Fruit fly (Drosophila melanogaster) whole organism, embryonic: ENCODE results near the gene CG15414.

Experiments used
- Blimp-1 ChIP-seq: fragments of 200-800 bp; sonication (Bioruptor generic); optimal IDR thresholded peaks from 3 replicates; lab custom pipeline; 2018; ENCODE audit warnings: missing biosample characterization, missing genetic modification characterization, mild to moderate bottlenecking, moderate library complexity, missing genetic modification reagents
- CG11085 ChIP-seq: fragments of 200-800 bp; sonication (Bioruptor generic); IDR thresholded peaks from 2 replicates; pipeline ENCODE4 v1.3.6; 2022; ENCODE audit warnings: missing biosample characterization, missing genetic modification characterization
- CG12071 ChIP-seq: fragments of 200-800 bp; sonication (Bioruptor generic); optimal IDR thresholded peaks from 3 replicates; lab custom pipeline; 2018; ENCODE audit warnings: missing biosample characterization, mild to moderate bottlenecking, missing genetic modification characterization
- CG12104 ChIP-seq: fragments of 200-800 bp; sonication (Bioruptor generic); optimal IDR thresholded peaks from 3 replicates; lab custom pipeline; 2016; ENCODE audit warnings: missing biosample characterization, missing genetic modification characterization
- CG12299 ChIP-seq: fragments of 200-800 bp; sonication (Bioruptor generic); optimal IDR thresholded peaks from 2 replicates; lab custom pipeline; 2018; ENCODE audit warnings: missing biosample characterization, mild to moderate bottlenecking, missing genetic modification characterization
- CG12769 ChIP-seq: fragments of 200-800 bp; sonication (Bioruptor generic); optimal IDR thresholded peaks from 2 replicates; lab custom pipeline; 2019; ENCODE audit warnings: missing biosample characterization, mild to moderate bottlenecking, missing genetic modification characterization, moderate library complexity
- CG14014 ChIP-seq: fragments of 200-800 bp; sonication (Bioruptor generic); IDR thresholded peaks from 2 replicates; pipeline ENCODE4 v1.3.6; 2022; ENCODE audit warnings: missing biosample characterization, missing genetic modification characterization
- CG17361 ChIP-seq: fragments of 200-800 bp; sonication (Bioruptor generic); IDR thresholded peaks from 3 replicates; pipeline ENCODE4 v1.3.6; 2022; ENCODE audit warnings: missing biosample characterization, missing genetic modification characterization
- CG18262 ChIP-seq: fragments of 200-800 bp; optimal IDR thresholded peaks from 3 replicates; lab custom pipeline; 2019; ENCODE audit warnings: missing biosample characterization, mild to moderate bottlenecking, missing genetic modification characterization, moderate library complexity
- CG1832 ChIP-seq: fragments of 200-800 bp; sonication (Bioruptor generic); optimal IDR thresholded peaks from 2 replicates; lab custom pipeline; 2017; ENCODE audit warnings: missing biosample characterization, mild to moderate bottlenecking, missing genetic modification characterization, inconsistent platforms
- CG2678 ChIP-seq: fragments of 200-800 bp; sonication (Bioruptor generic); optimal IDR thresholded peaks from 3 replicates; lab custom pipeline; 2019; ENCODE audit warnings: missing biosample characterization, mild to moderate bottlenecking, missing genetic modification characterization, moderate library complexity
- CG30431 ChIP-seq: fragments of 200-800 bp; sonication (Bioruptor generic); optimal IDR thresholded peaks from 2 replicates; lab custom pipeline; 2017; ENCODE audit warnings: missing biosample characterization, missing genetic modification characterization
- CG32772 ChIP-seq: fragments of 200-800 bp; sonication (Bioruptor generic); IDR thresholded peaks from 2 replicates; pipeline ENCODE4 v1.3.6; 2022; ENCODE audit warnings: missing biosample characterization, missing genetic modification characterization
- CG5953 ChIP-seq: fragments of 200-800 bp; sonication (Bioruptor generic); IDR thresholded peaks from 2 replicates; pipeline ENCODE4 v1.3.6; 2022; ENCODE audit warnings: missing biosample characterization, missing genetic modification characterization
- CG6791 ChIP-seq: fragments of 200-800 bp; sonication (Bioruptor generic); IDR thresholded peaks from 3 replicates; pipeline ENCODE4 v1.3.6; 2022; ENCODE audit warnings: missing biosample characterization, missing genetic modification characterization; ENCODE audit not compliant: partially characterized antibody
- CG7987 ChIP-seq: fragments of 200-800 bp; sonication (Bioruptor generic); optimal IDR thresholded peaks from 2 replicates; lab custom pipeline; 2018; ENCODE audit warnings: missing biosample characterization, mild to moderate bottlenecking, missing genetic modification characterization, moderate library complexity
- Dfd ChIP-seq, 2 experiments: fragments of >200 bp; optimal IDR thresholded peaks; 2 replicates each; lab custom pipeline; 2017; ENCODE audit warnings: missing biosample characterization in 2 of 2, missing genetic modification characterization in 2 of 2
- E2f2 ChIP-seq: fragments of 200-800 bp; sonication (Bioruptor generic); IDR thresholded peaks from 2 replicates; pipeline ENCODE4 v1.3.6; 2022; ENCODE audit warnings: missing biosample characterization, missing genetic modification characterization
- Fer2 ChIP-seq: fragments of 200-800 bp; sonication (Bioruptor generic); optimal IDR thresholded peaks from 2 replicates; lab custom pipeline; 2018; ENCODE audit warnings: missing biosample characterization, mild to moderate bottlenecking, missing genetic modification characterization, moderate library complexity
- H2.0 ChIP-seq: fragments of 200-800 bp; sonication (Bioruptor generic); IDR thresholded peaks from 2 replicates; pipeline ENCODE4 v1.3.6; 2022; ENCODE audit warnings: missing biosample characterization, missing genetic modification characterization
- HHEX ChIP-seq: fragments of 200-800 bp; sonication (Bioruptor generic); optimal IDR thresholded peaks from 3 replicates; lab custom pipeline; 2017; ENCODE audit warnings: missing biosample characterization, mild to moderate bottlenecking, missing genetic modification characterization, missing genetic modification reagents
- Hey ChIP-seq: fragments of 200-800 bp; sonication (Bioruptor generic); optimal IDR thresholded peaks from 3 replicates; lab custom pipeline; 2018; ENCODE audit warnings: missing biosample characterization, mild to moderate bottlenecking, missing genetic modification characterization
- HmgD ChIP-seq: fragments of 200-800 bp; sonication (Bioruptor generic); optimal IDR thresholded peaks from 3 replicates; lab custom pipeline; 2016; ENCODE audit warnings: missing biosample characterization, missing genetic modification characterization
- Lpt ChIP-seq: fragments of >200 bp; optimal IDR thresholded peaks from 2 replicates; lab custom pipeline; 2018; ENCODE audit warnings: missing biosample characterization, missing genetic modification characterization
- Nf-YC ChIP-seq: fragments of 200-800 bp; optimal IDR thresholded peaks from 3 replicates; lab custom pipeline; 2019; ENCODE audit warnings: missing biosample characterization, mild to moderate bottlenecking, missing genetic modification characterization, moderate library complexity
- Oaz ChIP-seq: fragments of 200-800 bp; sonication (Bioruptor generic); IDR thresholded peaks from 2 replicates; pipeline ENCODE4 v1.3.6; 2022; ENCODE audit warnings: missing biosample characterization, missing genetic modification characterization
- Optix ChIP-seq: fragments of 200-800 bp; sonication (Bioruptor generic); IDR thresholded peaks from 3 replicates; pipeline ENCODE4 v1.3.6; 2022; ENCODE audit warnings: missing biosample characterization, missing genetic modification characterization
- al ChIP-seq: fragments of 200-800 bp; sonication (Bioruptor generic); IDR thresholded peaks from 2 replicates; pipeline ENCODE4 v1.3.6; 2022; ENCODE audit warnings: missing biosample characterization, missing genetic modification characterization
- crp ChIP-seq, 2 experiments: fragments of 200-800 bp; sonication (Bioruptor generic); optimal IDR thresholded peaks; 2 replicates in 1 of 2; 3 replicates in 1 of 2; lab custom pipeline; 2017; ENCODE audit warnings: missing biosample characterization in 2 of 2, missing genetic modification characterization in 2 of 2, mild to moderate bottlenecking in 1 of 2, moderate library complexity in 1 of 2
- cwo ChIP-seq: fragments of 200-800 bp; sonication (Bioruptor generic); optimal IDR thresholded peaks from 3 replicates; lab custom pipeline; 2017; ENCODE audit warnings: missing biosample characterization, missing genetic modification characterization, mild to moderate bottlenecking, moderate library complexity, missing genetic modification reagents
- ems ChIP-seq: fragments of 200-800 bp; sonication (Bioruptor generic); optimal IDR thresholded peaks from 3 replicates; lab custom pipeline; 2016; ENCODE audit warnings: missing biosample characterization, missing genetic modification characterization
- eve ChIP-seq, 2 experiments: fragments of >200 bp; optimal IDR thresholded peaks; 2 replicates each; lab custom pipeline; 2017; ENCODE audit warnings: missing biosample characterization in 2 of 2, missing genetic modification characterization in 2 of 2
- eyg ChIP-seq: fragments of 200-800 bp; sonication (Bioruptor generic); optimal IDR thresholded peaks from 3 replicates; lab custom pipeline; 2016; ENCODE audit warnings: missing biosample characterization, missing genetic modification characterization
- gcm2 ChIP-seq: fragments of 200-800 bp; sonication (Bioruptor generic); optimal IDR thresholded peaks from 2 replicates; lab custom pipeline; 2016; ENCODE audit warnings: missing biosample characterization, missing genetic modification characterization
- hb ChIP-seq: fragments of 200-800 bp; sonication (Bioruptor generic); IDR thresholded peaks from 3 replicates; pipeline ENCODE4 v1.3.6; 2022; ENCODE audit warnings: missing biosample characterization, missing genetic modification characterization; ENCODE audit not compliant: partially characterized antibody
- ind ChIP-seq: fragments of 200-800 bp; sonication (Bioruptor generic); optimal IDR thresholded peaks from 3 replicates; lab custom pipeline; 2016; ENCODE audit warnings: missing biosample characterization, missing genetic modification characterization
- jumu ChIP-seq: fragments of 200-800 bp; sonication (Bioruptor generic); optimal IDR thresholded peaks from 3 replicates; lab custom pipeline; 2016; ENCODE audit warnings: missing biosample characterization, missing genetic modification characterization
- kni ChIP-seq: fragments of 200-800 bp; sonication (Bioruptor generic); optimal IDR thresholded peaks from 3 replicates; lab custom pipeline; 2017; ENCODE audit warnings: mild to moderate bottlenecking, missing biosample characterization, missing genetic modification reagents, missing genetic modification characterization
- mld ChIP-seq: fragments of 200-800 bp; sonication (Bioruptor generic); IDR thresholded peaks from 3 replicates; pipeline ENCODE4 v1.3.6; 2022; ENCODE audit warnings: missing biosample characterization, missing genetic modification characterization; ENCODE audit not compliant: partially characterized antibody
- peb ChIP-seq: fragments of 200-800 bp; sonication (Bioruptor generic); IDR thresholded peaks from 2 replicates; pipeline ENCODE4 v1.3.6; 2022; ENCODE audit warnings: missing biosample characterization, missing genetic modification characterization
- pfk ChIP-seq: fragments of 200-800 bp; sonication (Bioruptor generic); optimal IDR thresholded peaks from 2 replicates; lab custom pipeline; 2018; ENCODE audit warnings: missing biosample characterization, mild to moderate bottlenecking, missing genetic modification characterization, moderate library complexity
- pnt ChIP-seq: fragments of 200-800 bp; sonication (Bioruptor generic); optimal IDR thresholded peaks from 3 replicates; lab custom pipeline; 2016; ENCODE audit warnings: missing biosample characterization, missing genetic modification characterization
- row ChIP-seq: fragments of 200-800 bp; sonication (Bioruptor generic); IDR thresholded peaks from 3 replicates; pipeline ENCODE4 v1.3.6; 2022; ENCODE audit warnings: missing biosample characterization, missing genetic modification characterization
- sd ChIP-seq: fragments of 200-800 bp; sonication (Bioruptor generic); optimal IDR thresholded peaks from 3 replicates; lab custom pipeline; 2018; ENCODE audit warnings: missing biosample characterization, mild to moderate bottlenecking, missing genetic modification characterization, moderate library complexity
- stc ChIP-seq: fragments of 200-800 bp; sonication (Bioruptor generic); IDR thresholded peaks from 2 replicates; pipeline ENCODE4 v1.3.6; 2022; ENCODE audit warnings: missing biosample characterization, missing genetic modification characterization
- tap ChIP-seq: fragments of 200-800 bp; optimal IDR thresholded peaks from 3 replicates; lab custom pipeline; 2019; ENCODE audit warnings: missing biosample characterization, mild to moderate bottlenecking, missing genetic modification characterization, moderate library complexity
- trem ChIP-seq: fragments of 200-800 bp; optimal IDR thresholded peaks from 3 replicates; lab custom pipeline; 2019; ENCODE audit warnings: missing biosample characterization, mild to moderate bottlenecking, missing genetic modification characterization, moderate library complexity
- ttk ChIP-seq: fragments of 200-800 bp; sonication (Bioruptor generic); IDR thresholded peaks from 2 replicates; pipeline ENCODE4 v2.1.2; 2022; ENCODE audit warnings: missing biosample characterization, missing genetic modification characterization
- unc-4 ChIP-seq: fragments of 200-800 bp; sonication (Bioruptor generic); IDR thresholded peaks from 2 replicates; pipeline ENCODE4 v1.3.6; 2022; ENCODE audit warnings: missing biosample characterization, missing genetic modification characterization; ENCODE audit not compliant: partially characterized antibody
- wor ChIP-seq: fragments of 200-800 bp; sonication (Bioruptor generic); IDR thresholded peaks from 2 replicates; pipeline ENCODE4 v1.3.6; 2022; ENCODE audit warnings: missing biosample characterization, missing genetic modification characterization

The CG15414 gene

dm6 chr2L:3532973-3533525, 42.2 kb upstream of the CG15414 start (continued):
- TF ChIP-seq HmgD (GFP tag; lab: Kevin White, UChicago): no peak
- TF ChIP-seq eyg (GFP tag; lab: Kevin White, UChicago): no peak
- TF ChIP-seq cwo (GFP tag; lab: Kevin White, UChicago): no peak
- TF ChIP-seq gcm2 (GFP tag; lab: Kevin White, UChicago): no peak
- TF ChIP-seq CG32772 (GFP tag; lab: Robert Waterston, UW): peak; percentile 43; the same call in 1 of the 2 replicates
- TF ChIP-seq mld (GFP tag; lab: Robert Waterston, UW): no peak
- peak; percentile 42 for TF ChIP-seq trem (tag; lab: Kevin White, UChicago)
- 0 out of 2 replicates have a peak, but pooled peaks have one; percentile 35 for TF ChIP-seq ttk (GFP tag; lab: Robert Waterston, UW)
- TF ChIP-seq CG18262: peak; percentile 66
- TF ChIP-seq CG12071: no peak
- no peak for TF ChIP-seq Fer2
- 0 out of 2 replicates have a peak, but pooled peaks have one; percentile 12 for TF ChIP-seq Oaz (GFP tag; lab: Robert Waterston, UW)
- TF ChIP-seq HHEX (GFP tag; lab: Kevin White, UChicago): no peak
- peak; percentile 85 for TF ChIP-seq CG30431 (GFP tag; lab: Kevin White, UChicago)
- TF ChIP-seq peb (GFP tag; lab: Robert Waterston, UW): no peak
- TF ChIP-seq Lpt (GFP tag; lab: Kevin White, UChicago): no peak
- no peak for TF ChIP-seq CG6791 (GFP tag; lab: Robert Waterston, UW)
- TF ChIP-seq Nf-YC (tag; lab: Kevin White, UChicago): no peak
- TF ChIP-seq CG2678: peak; percentile 21
- TF ChIP-seq eve (GFP tag; optimal IDR thresholded peaks at IDR 0.05; lab: Kevin White, UChicago): peak in 1 of 2 experiments; percentile 94
- no peak for TF ChIP-seq H2.0 (GFP tag; lab: Robert Waterston, UW)
- TF ChIP-seq CG1832 (GFP tag; lab: Kevin White, UChicago): no peak
- no peak for TF ChIP-seq al (GFP tag; lab: Robert Waterston, UW)
- TF ChIP-seq crp (GFP tag; optimal IDR thresholded peaks at IDR 0.05; lab: Kevin White, UChicago): no peak
- TF ChIP-seq stc: 0 out of 2 replicates have a peak, but pooled peaks have one; percentile 18
- no peak for TF ChIP-seq CG12104 (GFP tag; lab: Kevin White, UChicago)
- TF ChIP-seq row (GFP tag; lab: Robert Waterston, UW): peak; percentile 53
- TF ChIP-seq ems (GFP tag; lab: Kevin White, UChicago): peak; percentile 30
- peak; percentile 54; the same call in 1 of the 3 replicates for TF ChIP-seq Optix (GFP tag; lab: Robert Waterston, UW)
- no peak for TF ChIP-seq Dfd (GFP tag; optimal IDR thresholded peaks at IDR 0.05; lab: Kevin White, UChicago)
- no peak for TF ChIP-seq CG7987 (GFP tag; lab: Kevin White, UChicago)
- TF ChIP-seq E2f2 (GFP tag; lab: Robert Waterston, UW): no peak; the same call in 1 of the 2 replicates
- no peak for TF ChIP-seq CG11085 (GFP tag; lab: Robert Waterston, UW)
- no peak for TF ChIP-seq unc-4 (GFP tag; lab: Robert Waterston, UW)
- no peak for TF ChIP-seq CG12299
- no peak for TF ChIP-seq wor
- peak; percentile 55 for TF ChIP-seq pnt (GFP tag; lab: Kevin White, UChicago)
- TF ChIP-seq tap (tag; lab: Kevin White, UChicago): no peak
- TF ChIP-seq jumu (GFP tag; lab: Kevin White, UChicago): peak; percentile 59
- no peak for TF ChIP-seq hb (GFP tag; lab: Robert Waterston, UW)
- no peak for TF ChIP-seq CG12769 (tag; lab: Kevin White, UChicago)
- TF ChIP-seq CG14014 (GFP tag; lab: Robert Waterston, UW): no peak
- peak; percentile 52; the same call in 2 of the 3 replicates for TF ChIP-seq CG17361
- peak; percentile 37 for TF ChIP-seq ind (GFP tag; lab: Kevin White, UChicago)
- TF ChIP-seq sd: no peak
- peak; percentile 26 for TF ChIP-seq Blimp-1 (GFP tag; lab: Kevin White, UChicago)
- no peak for TF ChIP-seq CG5953 (GFP tag; lab: Robert Waterston, UW)
- TF ChIP-seq pfk (GFP tag; lab: Kevin White, UChicago): no peak
- no peak for TF ChIP-seq kni (GFP tag; lab: Kevin White, UChicago)
- TF ChIP-seq Hey (tag; lab: Kevin White, UChicago): no peak
